Fruit fly (Drosophila melanogaster) whole organism: ENCODE measurements around the gene CG11353.

Experiments used
- CG8478 ChIP-seq: fragments of >200 bp; optimal IDR thresholded peaks from 2 replicates; lab custom pipeline; 2018; ENCODE audit warnings: inconsistent platforms
- Dll ChIP-seq: fragments of >200 bp; optimal IDR thresholded peaks from 2 replicates; lab custom pipeline; 2017
- EcR ChIP-seq, 2 experiments: fragments of >200 bp; optimal IDR thresholded peaks; 2 replicates each; lab custom pipeline; 2017; ENCODE audit warnings: missing biosample characterization in 2 of 2, missing genetic modification characterization in 2 of 2, missing genetic modification reagents in 2 of 2
- pan ChIP-seq: fragments of >200 bp; optimal IDR thresholded peaks from 2 replicates; lab custom pipeline; 2017
- psq ChIP-seq: fragments of >200 bp; optimal IDR thresholded peaks from 2 replicates; lab custom pipeline; 2017
- usp ChIP-seq: fragments of >200 bp; optimal IDR thresholded peaks from 2 replicates; lab custom pipeline; 2017; ENCODE audit warnings: missing biosample characterization, missing genetic modification characterization, mixed read lengths

The CG11353 gene

dm6 chr3L:4532841-4533619 is at the start of gene CG11353:
TSS of gene CG11353 (plus strand) at chr3L:4533170.
- TF ChIP-seq CG8478 (lab: Kevin White, UChicago) (no peak), EcR (GFP tag; optimal IDR thresholded peaks at IDR 0.05; lab: Kevin White, UChicago) (no peak), psq (lab: Kevin White, UChicago) (no peak), pan (no peak), usp (no peak), Dll (no peak)

dm6 chr3L:4484623-4485022 is 48.3 kb upstream of the CG11353 start:
- TF ChIP-seq CG8478 (lab: Kevin White, UChicago) (no peak), psq (lab: Kevin White, UChicago) (no peak), Dll (no peak), usp (no peak), EcR (GFP tag; optimal IDR thresholded peaks at IDR 0.05; lab: Kevin White, UChicago) (no peak), pan (no peak)

dm6 chr3L:4489490-4489889 is 43.5 kb upstream of the CG11353 start:
- TF ChIP-seq pan (no peak), CG8478 (lab: Kevin White, UChicago) (no peak), usp (no peak), psq (lab: Kevin White, UChicago) (no peak), EcR (GFP tag; optimal IDR thresholded peaks at IDR 0.05; lab: Kevin White, UChicago) (no peak), Dll (no peak)

dm6 chr3L:4490702-4491243 is 42.2 kb upstream of the CG11353 start, which contains the start of gene CG13722:
TSS of gene CG13722 (minus strand) at chr3L:4490963.
- no peak for TF ChIP-seq EcR (GFP tag; optimal IDR thresholded peaks at IDR 0.05; lab: Kevin White, UChicago)
- no peak for TF ChIP-seq CG8478 (lab: Kevin White, UChicago)
- TF ChIP-seq psq (lab: Kevin White, UChicago), result no peak
- TF ChIP-seq Dll, result no peak
- no peak for TF ChIP-seq usp
- no peak for TF ChIP-seq pan

dm6 chr3L:4493609-4494008 is 39.4 kb upstream of the CG11353 start:
- TF ChIP-seq pan (no peak), EcR (GFP tag; optimal IDR thresholded peaks at IDR 0.05; lab: Kevin White, UChicago) (no peak), psq (lab: Kevin White, UChicago) (no peak), CG8478 (lab: Kevin White, UChicago) (no peak), Dll (no peak), usp (no peak)

- TF ChIP-seq psq (lab: Kevin White, UChicago), result no peak
- peak in 1 of 2 experiments; percentile 66 for TF ChIP-seq EcR (GFP tag; optimal IDR thresholded peaks at IDR 0.05; lab: Kevin White, UChicago)
- no peak for TF ChIP-seq CG8478 (lab: Kevin White, UChicago)
These were observed 38.4 kb upstream of the CG11353 start for dm6 chr3L:4494603-4495002.

- no peak for TF ChIP-seq psq (lab: Kevin White, UChicago)
These were observed 35.3 kb upstream of the CG11353 start, which contains the start of gene CG13721 for dm6 chr3L:4497677-4498076. TSS of gene CG13721 (minus strand) at chr3L:4497777.

- no peak for TF ChIP-seq pan
- no peak for TF ChIP-seq Dll
- no peak for TF ChIP-seq EcR (GFP tag; optimal IDR thresholded peaks at IDR 0.05; lab: Kevin White, UChicago)
- TF ChIP-seq psq (lab: Kevin White, UChicago), result no peak
- TF ChIP-seq CG8478 (lab: Kevin White, UChicago), result no peak
- no peak for TF ChIP-seq usp
These were observed 32.6 kb upstream of the CG11353 start, which contains the start of gene CG13720 for dm6 chr3L:4500400-4500799. TSS of gene CG13720 (minus strand) at chr3L:4500500.

- no peak for TF ChIP-seq usp
- TF ChIP-seq EcR (GFP tag; optimal IDR thresholded peaks at IDR 0.05; lab: Kevin White, UChicago), result no peak
- TF ChIP-seq psq (lab: Kevin White, UChicago), result no peak
These were observed 31.6 kb upstream of the CG11353 start for dm6 chr3L:4501406-4501805.

dm6 chr3L:4507846-4508245 is 25.1 kb upstream of the CG11353 start:
- TF ChIP-seq psq (lab: Kevin White, UChicago) (no peak), EcR (GFP tag; optimal IDR thresholded peaks at IDR 0.05; lab: Kevin White, UChicago) (no peak), CG8478 (lab: Kevin White, UChicago) (no peak), pan (no peak), Dll (no peak), usp (no peak)

dm6 chr3L:4508307-4508706 is 24.7 kb upstream of the CG11353 start, which contains the start of gene NT1:
TSS of gene NT1 (minus strand) at chr3L:4508433.
- TF ChIP-seq CG8478 (lab: Kevin White, UChicago), result no peak
- peak in 1 of 2 experiments; percentile 50 for TF ChIP-seq EcR (GFP tag; optimal IDR thresholded peaks at IDR 0.05; lab: Kevin White, UChicago)

- no peak for TF ChIP-seq usp
- TF ChIP-seq EcR (GFP tag; optimal IDR thresholded peaks at IDR 0.05; lab: Kevin White, UChicago), result no peak
- no peak for TF ChIP-seq pan
- no peak for TF ChIP-seq psq (lab: Kevin White, UChicago)
- no peak for TF ChIP-seq Dll
- TF ChIP-seq CG8478 (lab: Kevin White, UChicago), result no peak
These were observed 24.0 kb upstream of the CG11353 start for dm6 chr3L:4508926-4509457.

- TF ChIP-seq CG8478 (lab: Kevin White, UChicago), result no peak
- TF ChIP-seq psq (lab: Kevin White, UChicago), result no peak
- TF ChIP-seq pan, result no peak
- no peak for TF ChIP-seq EcR (GFP tag; optimal IDR thresholded peaks at IDR 0.05; lab: Kevin White, UChicago)
These were observed 22.7 kb upstream of the CG11353 start for dm6 chr3L:4510317-4510716.
